Worm (Caenorhabditis elegans) whole organism, L3 larva: Measurements from ENCODE around the gene str-206.

ENCODE experiments used
- ZK546.5 ChIP-seq: sonication (generic microtip); optimal IDR thresholded peaks from 2 replicates; lab custom pipeline; 2017; ENCODE audit warnings: missing biosample characterization, missing genetic modification characterization
- ceh-16 ChIP-seq: sonication (generic microtip); optimal IDR thresholded peaks from 2 replicates; lab custom pipeline; 2017; ENCODE audit warnings: missing biosample characterization, missing genetic modification characterization
- ceh-82 ChIP-seq: fragments of 150-350 bp; optimal IDR thresholded peaks from 2 replicates; lab custom pipeline; 2014; ENCODE audit warnings: missing biosample characterization, missing genetic modification characterization
- ceh-9 ChIP-seq: sonication (generic microtip); optimal IDR thresholded peaks from 2 replicates; lab custom pipeline; 2018; ENCODE audit warnings: missing biosample characterization, missing genetic modification characterization
- daf-12 ChIP-seq: fragments of 150-350 bp; optimal IDR thresholded peaks from 2 replicates; lab custom pipeline; 2014; ENCODE audit warnings: missing biosample characterization, missing genetic modification reagents, missing genetic modification characterization
- egl-5 ChIP-seq: fragments of 150-350 bp; optimal IDR thresholded peaks from 2 replicates; lab custom pipeline; 2017; ENCODE audit warnings: missing biosample characterization, missing genetic modification reagents, missing genetic modification characterization, inconsistent platforms
- elt-2 ChIP-seq: sonication (generic microtip); optimal IDR thresholded peaks from 2 replicates; lab custom pipeline; 2016; ENCODE audit warnings: missing genetic modification reagents, mild to moderate bottlenecking, missing genetic modification characterization, missing compliant biosample characterization
- eor-1 ChIP-seq, 2 experiments: fragments of 150-350 bp; optimal IDR thresholded peaks; 2 replicates each; lab custom pipeline; 2014 to 2018; ENCODE audit warnings: missing biosample characterization in 2 of 2, missing genetic modification characterization in 2 of 2
- fkh-10 ChIP-seq: sonication (generic microtip); optimal IDR thresholded peaks from 2 replicates; lab custom pipeline; 2017; ENCODE audit warnings: missing biosample characterization, missing genetic modification reagents, missing genetic modification characterization
- fkh-2 ChIP-seq: fragments of 150-350 bp; optimal IDR thresholded peaks from 2 replicates; lab custom pipeline; 2014; ENCODE audit warnings: missing biosample characterization, missing genetic modification reagents, missing genetic modification characterization
- fos-1 ChIP-seq: fragments of 150-350 bp; optimal IDR thresholded peaks from 2 replicates; lab custom pipeline; 2014; ENCODE audit warnings: missing biosample characterization, missing genetic modification characterization
- hmg-11 ChIP-seq: sonication (generic microtip); optimal IDR thresholded peaks from 2 replicates; lab custom pipeline; 2016; ENCODE audit warnings: missing genetic modification characterization, missing compliant biosample characterization
- lin-15B ChIP-seq: fragments of 150-350 bp; optimal IDR thresholded peaks from 2 replicates; lab custom pipeline; 2014; ENCODE audit warnings: missing biosample characterization, missing genetic modification characterization
- lin-39 ChIP-seq: fragments of 150-350 bp; optimal IDR thresholded peaks from 2 replicates; lab custom pipeline; 2018; ENCODE audit warnings: missing biosample characterization, missing genetic modification reagents, missing genetic modification characterization
- lsy-12 ChIP-seq: sonication (generic microtip); optimal IDR thresholded peaks from 2 replicates; lab custom pipeline; 2016; ENCODE audit warnings: mild to moderate bottlenecking, missing genetic modification characterization, missing compliant biosample characterization
- mdl-1 ChIP-seq: fragments of 150-350 bp; optimal IDR thresholded peaks from 2 replicates; lab custom pipeline; 2014; ENCODE audit warnings: missing biosample characterization, missing genetic modification characterization
- mml-1 ChIP-seq: fragments of 150-350 bp; sonication (generic microtip); optimal IDR thresholded peaks from 3 replicates; lab custom pipeline; 2014; ENCODE audit warnings: missing biosample characterization, missing genetic modification characterization
- nfya-1 ChIP-seq: sonication (generic microtip); optimal IDR thresholded peaks from 2 replicates; lab custom pipeline; 2017; ENCODE audit warnings: missing genetic modification characterization, mild to moderate bottlenecking, missing compliant biosample characterization, antibody characterized with exemption, moderate library complexity; ENCODE audit not compliant: insufficient read depth
- nhr-11 ChIP-seq: fragments of 150-350 bp; optimal IDR thresholded peaks from 2 replicates; lab custom pipeline; 2014; ENCODE audit warnings: missing biosample characterization, missing genetic modification characterization
- nhr-12 ChIP-seq: fragments of 150-350 bp; optimal IDR thresholded peaks from 2 replicates; lab custom pipeline; 2014; ENCODE audit warnings: missing biosample characterization, missing genetic modification characterization
- nhr-23 ChIP-seq: fragments of 150-350 bp; optimal IDR thresholded peaks from 2 replicates; lab custom pipeline; 2014; ENCODE audit warnings: missing biosample characterization, missing genetic modification reagents, missing genetic modification characterization
- nhr-237 ChIP-seq: fragments of 150-350 bp; optimal IDR thresholded peaks from 2 replicates; lab custom pipeline; 2014; ENCODE audit warnings: missing biosample characterization, missing genetic modification characterization
- nhr-28 ChIP-seq: fragments of 150-350 bp; optimal IDR thresholded peaks from 2 replicates; lab custom pipeline; 2014; ENCODE audit warnings: missing biosample characterization, missing genetic modification characterization
- nhr-43 ChIP-seq: sonication (generic microtip); optimal IDR thresholded peaks from 2 replicates; lab custom pipeline; 2016; ENCODE audit warnings: mild to moderate bottlenecking, missing genetic modification characterization, missing compliant biosample characterization; ENCODE audit not compliant: poor library complexity, severe bottlenecking
- pha-4 ChIP-seq: fragments of 150-350 bp; optimal IDR thresholded peaks from 2 replicates; lab custom pipeline; 2014; ENCODE audit warnings: missing biosample characterization, missing genetic modification reagents, missing genetic modification characterization
- skn-1 ChIP-seq: fragments of 150-350 bp; optimal IDR thresholded peaks from 2 replicates; lab custom pipeline; 2014; ENCODE audit warnings: missing biosample characterization, missing genetic modification characterization
- snpc-4 ChIP-seq: fragments of 150-350 bp; optimal IDR thresholded peaks from 2 replicates; lab custom pipeline; 2014; ENCODE audit warnings: missing biosample characterization, missing genetic modification characterization
- tbx-2 ChIP-seq: sonication (generic microtip); optimal IDR thresholded peaks from 2 replicates; lab custom pipeline; 2016; ENCODE audit warnings: mild to moderate bottlenecking, missing genetic modification characterization, missing compliant biosample characterization
- unc-39 ChIP-seq: sonication (generic microtip); optimal IDR thresholded peaks from 4 replicates; lab custom pipeline; 2017; ENCODE audit warnings: missing biosample characterization, missing genetic modification characterization
- ztf-11 ChIP-seq: fragments of 150-350 bp; optimal IDR thresholded peaks from 2 replicates; lab custom pipeline; 2014; ENCODE audit warnings: missing biosample characterization, missing genetic modification characterization

Gene str-206

DNA sequence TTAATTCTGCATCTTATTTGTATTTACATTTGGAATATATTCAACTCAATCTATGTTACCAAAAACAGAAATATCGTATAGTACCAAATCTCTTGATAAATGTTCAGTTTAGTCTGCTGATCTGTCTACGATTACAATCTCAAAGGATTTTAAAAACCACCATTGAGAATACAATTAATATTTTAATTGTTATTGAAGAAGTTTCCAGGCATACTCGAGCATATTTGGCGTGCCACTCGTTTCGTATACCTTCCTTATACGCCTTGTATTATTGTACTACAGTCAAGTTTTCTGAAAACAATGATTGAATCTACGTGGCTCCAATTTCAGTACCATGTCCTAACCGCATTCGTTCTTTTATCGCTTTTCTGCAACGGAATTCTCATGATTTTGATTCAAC is at the start of gene str-206:
str-206 (plus strand) TSS at position 301 of the 400 bp plus-strand sequence.
- TF ChIP-seq tbx-2 (no peak), pha-4 (tag; lab: Kevin White, UChicago) (no peak), lin-15B (tag; lab: Kevin White, UChicago) (no peak), ZK546.5 (tag; lab: Kevin White, UChicago) (no peak), nhr-237 (tag; lab: Kevin White, UChicago) (no peak), elt-2 (tag; lab: Kevin White, UChicago) (no peak), eor-1 (tag; optimal IDR thresholded peaks at IDR 0.05; lab: Kevin White, UChicago) (no peak), nhr-28 (no peak), daf-12 (tag; lab: Kevin White, UChicago) (no peak), mml-1 (tag; lab: Kevin White, UChicago) (no peak), ceh-9 (no peak), fos-1 (tag; lab: Kevin White, UChicago) (no peak), ceh-82 (tag; lab: Kevin White, UChicago) (no peak), nhr-11 (tag; lab: Kevin White, UChicago) (no peak), lin-39 (no peak)

DNA sequence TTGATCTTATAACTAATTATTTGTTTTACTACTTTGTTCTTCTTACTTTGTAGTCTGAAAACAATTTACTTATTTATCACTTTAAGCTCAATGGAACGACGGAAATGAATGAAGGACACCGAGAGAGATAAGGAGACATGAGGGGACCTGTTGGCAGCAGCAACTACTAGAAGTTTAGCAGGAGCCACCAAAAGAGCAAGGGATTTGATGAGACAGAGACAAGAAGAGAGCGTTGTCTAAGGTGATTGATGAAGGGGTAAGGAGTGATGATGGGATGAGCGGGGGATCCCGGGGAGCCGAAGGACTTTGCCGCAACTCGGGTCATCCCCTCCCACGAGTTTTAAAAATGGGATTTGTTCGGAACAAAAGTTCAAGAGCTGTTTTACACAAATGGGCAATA is 15.4 kb upstream of the str-206 start, which contains the start of gene ttn-1:
ttn-1 (minus strand) TSS at position 60 of the 400 bp plus-strand sequence.
- peak; percentile 52 for TF ChIP-seq lin-39
- TF ChIP-seq hmg-11 (tag; lab: Kevin White, UChicago), result no peak

DNA sequence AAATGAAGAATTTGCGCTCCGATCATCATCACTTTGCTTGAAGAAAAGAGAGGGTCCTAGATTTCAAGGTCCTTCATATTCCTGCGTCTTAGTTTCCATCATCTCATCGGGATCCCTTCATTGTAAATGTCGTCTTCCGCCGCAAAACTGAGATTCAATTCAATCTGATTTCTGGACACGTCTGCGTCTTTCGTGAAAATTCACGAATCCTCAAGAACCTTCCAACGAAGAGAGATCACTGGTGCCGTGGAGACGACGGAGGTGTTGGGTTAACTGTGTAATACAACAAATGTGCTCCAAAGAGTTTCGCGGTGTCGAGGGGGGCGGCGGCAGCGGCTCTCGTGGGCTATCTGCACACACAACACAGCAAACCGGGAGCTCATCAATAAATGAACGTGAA is 13.9 kb upstream of the str-206 start:
- TF ChIP-seq nfya-1, result peak; percentile 30
- TF ChIP-seq tbx-2, result no peak
- TF ChIP-seq egl-5 (tag; lab: Kevin White, UChicago), result peak; percentile 32
- no peak for TF ChIP-seq nhr-43 (tag; lab: Kevin White, UChicago)
- peak; percentile 39 for TF ChIP-seq nhr-11 (tag; lab: Kevin White, UChicago)
- TF ChIP-seq fos-1 (tag; lab: Kevin White, UChicago), result no peak

DNA sequence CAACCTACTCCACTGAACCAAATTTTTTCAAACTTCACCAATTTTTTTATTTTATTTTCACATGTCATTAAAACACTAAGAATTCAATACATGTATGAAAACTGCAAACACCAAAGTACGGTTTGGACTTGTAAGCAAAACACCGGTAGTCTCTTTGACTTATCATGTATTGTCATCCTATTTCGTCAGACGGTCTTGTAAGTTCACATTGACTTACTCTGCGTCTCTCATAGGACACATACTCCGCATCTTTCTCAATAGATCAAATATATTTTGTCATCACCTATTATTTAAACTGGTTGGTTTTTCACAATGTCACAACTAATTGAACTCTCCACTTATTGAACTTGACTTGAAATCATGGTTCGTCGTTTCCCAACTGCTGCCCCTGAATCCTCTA is 11.4 kb upstream of the str-206 start, which contains the start of gene W06H8.2:
W06H8.2 (plus strand) TSS at position 258 of the 400 bp plus-strand sequence.
- TF ChIP-seq nhr-12 (tag; lab: Kevin White, UChicago) (no peak), skn-1 (tag; lab: Kevin White, UChicago) (peak; percentile 24), nhr-11 (tag; lab: Kevin White, UChicago) (no peak)

DNA sequence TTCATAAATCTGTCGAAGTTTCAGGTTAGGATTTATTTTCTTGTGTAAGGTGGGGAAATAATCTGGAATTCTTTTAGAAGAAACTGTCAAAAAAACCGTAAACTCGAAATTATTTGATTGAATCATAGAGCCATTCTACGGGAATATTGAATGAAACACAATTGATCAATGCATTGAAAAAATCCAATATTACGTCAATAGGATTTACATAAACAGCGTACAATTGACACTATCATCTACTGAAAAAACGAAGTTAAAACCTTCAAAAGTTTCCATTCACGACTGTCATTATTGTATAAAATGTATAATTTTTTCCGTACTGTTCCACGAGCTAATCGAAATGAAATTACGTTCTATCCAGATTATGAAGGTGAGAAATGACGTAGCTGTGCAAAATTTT is 9.3 kb upstream of the str-206 start, which contains the start of gene rme-1:
rme-1 (plus strand) TSS at position 301 of the 400 bp plus-strand sequence.
- TF ChIP-seq nhr-237 (tag; lab: Kevin White, UChicago), result no peak
- TF ChIP-seq unc-39, result no peak
- TF ChIP-seq egl-5 (tag; lab: Kevin White, UChicago), result no peak
- no peak for TF ChIP-seq mdl-1 (tag; lab: Kevin White, UChicago)
- TF ChIP-seq mml-1 (tag; lab: Kevin White, UChicago), result no peak
- no peak for TF ChIP-seq snpc-4 (tag; lab: Kevin White, UChicago)
- no peak for TF ChIP-seq nhr-43 (tag; lab: Kevin White, UChicago)
- no peak for TF ChIP-seq ztf-11
- TF ChIP-seq lsy-12 (tag; lab: Kevin White, UChicago), result no peak
- no peak for TF ChIP-seq fkh-10 (GFP tag; lab: Kevin White, UChicago)
- no peak for TF ChIP-seq nhr-23 (tag; lab: Kevin White, UChicago)
- TF ChIP-seq ceh-9, result no peak
- TF ChIP-seq fkh-2 (tag; lab: Kevin White, UChicago), result no peak

DNA sequence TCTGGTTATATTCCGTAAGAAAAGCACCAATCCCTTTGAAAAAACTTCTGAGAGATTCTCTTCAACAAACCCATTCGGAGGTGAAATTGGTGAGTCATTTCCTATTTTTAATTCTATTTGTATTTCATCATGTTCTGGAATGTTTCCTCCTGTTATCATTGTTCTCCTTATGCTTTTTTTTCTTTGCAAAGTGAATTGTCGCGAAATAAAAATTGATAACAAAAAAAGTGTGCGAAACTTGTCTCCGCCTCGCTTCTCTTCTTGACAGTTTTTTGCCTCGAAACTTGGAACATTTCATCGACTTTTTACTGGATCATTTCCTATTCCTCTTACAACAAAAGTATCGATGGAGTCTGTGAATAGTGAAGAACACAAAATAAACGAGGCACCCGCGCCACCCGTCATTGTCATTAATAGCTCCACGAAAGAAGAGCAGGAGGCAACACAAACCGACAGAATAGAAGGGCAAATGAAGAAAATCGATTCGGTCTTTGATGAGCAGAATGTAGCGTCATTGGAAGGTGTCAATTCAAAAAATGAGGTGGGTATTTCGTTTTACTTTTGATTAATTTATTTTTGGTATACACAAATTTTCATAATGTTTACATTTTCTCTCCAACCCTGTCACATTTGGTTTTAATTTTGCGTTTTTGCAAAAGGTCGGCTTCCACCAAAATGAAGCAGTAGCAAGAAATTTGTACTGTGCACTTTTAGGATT is 7.8 kb upstream of the str-206 start:
- no peak for TF ChIP-seq nfya-1
- peak; percentile 64 for TF ChIP-seq elt-2 (tag; lab: Kevin White, UChicago)
- no peak for TF ChIP-seq ceh-16 (tag; lab: Kevin White, UChicago)
- TF ChIP-seq snpc-4 (tag; lab: Kevin White, UChicago), result no peak
- TF ChIP-seq nhr-23 (tag; lab: Kevin White, UChicago), result no peak
